Fruit fly (Drosophila melanogaster) whole organism, prepupa: ENCODE measurements around the gene lbl.
A peak's percentile ranks its signal among the peaks of the same experiment; 100 is the strongest.

Source experiments
- CG10669 ChIP-seq: fragments of 200-800 bp; sonication (Bioruptor generic); optimal IDR thresholded peaks from 3 replicates; lab custom pipeline; 2018; ENCODE audit warnings: missing biosample characterization, mild to moderate bottlenecking, missing genetic modification characterization, moderate library complexity
- CG11294 ChIP-seq: fragments of 200-800 bp; sonication (Bioruptor generic); IDR thresholded peaks from 2 replicates; pipeline ENCODE4 v1.3.6; 2022; ENCODE audit warnings: missing biosample characterization, missing genetic modification characterization
- CG11762 ChIP-seq: fragments of 200-800 bp; sonication (Bioruptor generic); optimal IDR thresholded peaks from 3 replicates; lab custom pipeline; 2016; ENCODE audit warnings: missing biosample characterization, missing genetic modification characterization; ENCODE audit not compliant: insufficient read depth
- CG11902 ChIP-seq: fragments of 200-800 bp; sonication (Bioruptor generic); optimal IDR thresholded peaks from 3 replicates; lab custom pipeline; 2016; ENCODE audit warnings: missing biosample characterization, missing genetic modification characterization
- CG15336 ChIP-seq: fragments of 200-800 bp; sonication (Bioruptor generic); IDR thresholded peaks from 2 replicates; pipeline ENCODE4 v1.3.6; 2022; ENCODE audit warnings: missing biosample characterization, missing genetic modification characterization
- CG31627 ChIP-seq: fragments of 200-800 bp; sonication (Bioruptor generic); optimal IDR thresholded peaks from 3 replicates; lab custom pipeline; 2016; ENCODE audit warnings: missing biosample characterization, missing genetic modification characterization
- CG32006 ChIP-seq: fragments of 200-800 bp; sonication (Bioruptor generic); optimal IDR thresholded peaks from 3 replicates; lab custom pipeline; 2017; ENCODE audit warnings: missing biosample characterization, mild to moderate bottlenecking, missing genetic modification characterization
- CG34406 ChIP-seq: fragments of 200-800 bp; sonication (Bioruptor generic); optimal IDR thresholded peaks from 3 replicates; lab custom pipeline; 2016; ENCODE audit warnings: missing biosample characterization, missing genetic modification characterization
- CG3919 ChIP-seq: fragments of 200-800 bp; sonication (Bioruptor generic); optimal IDR thresholded peaks from 3 replicates; lab custom pipeline; 2016; ENCODE audit warnings: missing biosample characterization, missing genetic modification characterization
- CG4318 ChIP-seq: fragments of 200-800 bp; sonication (Bioruptor generic); optimal IDR thresholded peaks from 3 replicates; lab custom pipeline; 2017; ENCODE audit warnings: missing biosample characterization, mild to moderate bottlenecking, missing genetic modification characterization
- CG6276 ChIP-seq: fragments of 200-800 bp; sonication (Bioruptor generic); optimal IDR thresholded peaks from 2 replicates; lab custom pipeline; 2017; ENCODE audit warnings: missing biosample characterization, mild to moderate bottlenecking, missing genetic modification characterization
- CG6792 ChIP-seq: fragments of 200-800 bp; sonication (Bioruptor generic); optimal IDR thresholded peaks from 3 replicates; lab custom pipeline; 2016; ENCODE audit warnings: missing biosample characterization, missing genetic modification characterization
- CG6854 ChIP-seq: fragments of 200-800 bp; sonication (Bioruptor generic); optimal IDR thresholded peaks from 2 replicates; lab custom pipeline; 2017; ENCODE audit warnings: missing biosample characterization, mild to moderate bottlenecking, missing genetic modification characterization
- CG8632 ChIP-seq: fragments of 200-800 bp; sonication (Bioruptor generic); optimal IDR thresholded peaks from 3 replicates; lab custom pipeline; 2016; ENCODE audit warnings: missing biosample characterization, missing genetic modification characterization
- Eip78C ChIP-seq: fragments of 200-800 bp; sonication (Bioruptor generic); peaks from one replicate; lab custom pipeline; 2016; ENCODE audit warnings: missing biosample characterization, missing genetic modification characterization
- Gug ChIP-seq: fragments of 200-800 bp; sonication (Bioruptor generic); IDR thresholded peaks from 2 replicates; pipeline ENCODE4 v1.3.6; 2022; ENCODE audit warnings: missing biosample characterization, missing genetic modification characterization
- Hr38 ChIP-seq: sonication (Bioruptor generic); optimal IDR thresholded peaks from 2 replicates; lab custom pipeline; 2016; ENCODE audit warnings: missing biosample characterization, missing genetic modification characterization
- Met ChIP-seq: fragments of 200-800 bp; sonication (Bioruptor generic); optimal IDR thresholded peaks from 3 replicates; lab custom pipeline; 2016; ENCODE audit warnings: missing biosample characterization, missing genetic modification characterization
- OdsH ChIP-seq: fragments of 200-800 bp; sonication (Bioruptor generic); optimal IDR thresholded peaks from 3 replicates; lab custom pipeline; 2016; ENCODE audit warnings: missing biosample characterization, missing genetic modification characterization
- Smox ChIP-seq: fragments of 200-800 bp; sonication (Bioruptor generic); optimal IDR thresholded peaks from 3 replicates; lab custom pipeline; 2016; ENCODE audit warnings: missing biosample characterization, missing genetic modification characterization
- Sox15 ChIP-seq: fragments of 200-800 bp; sonication (Bioruptor generic); optimal IDR thresholded peaks from 3 replicates; lab custom pipeline; 2016; ENCODE audit warnings: missing biosample characterization, missing genetic modification characterization
- dac ChIP-seq: fragments of 200-800 bp; sonication (Bioruptor generic); optimal IDR thresholded peaks from 2 replicates; lab custom pipeline; 2017; ENCODE audit warnings: missing biosample characterization, mild to moderate bottlenecking, missing genetic modification characterization
- eg ChIP-seq: fragments of 200-800 bp; sonication (Bioruptor generic); IDR thresholded peaks from 3 replicates; pipeline ENCODE4 v1.3.6; 2022; ENCODE audit warnings: missing biosample characterization, missing genetic modification characterization
- fd59A ChIP-seq: fragments of 200-800 bp; sonication (Bioruptor generic); optimal IDR thresholded peaks from 2 replicates; lab custom pipeline; 2017; ENCODE audit warnings: missing biosample characterization, mild to moderate bottlenecking, missing genetic modification characterization, missing genetic modification reagents
- fd85E ChIP-seq: fragments of 200-800 bp; sonication (Bioruptor generic); optimal IDR thresholded peaks from 3 replicates; lab custom pipeline; 2016; ENCODE audit warnings: missing biosample characterization, missing genetic modification characterization
- fkh ChIP-seq: fragments of 200-800 bp; sonication (Bioruptor generic); optimal IDR thresholded peaks from 3 replicates; lab custom pipeline; 2017; ENCODE audit warnings: missing biosample characterization, mild to moderate bottlenecking, missing genetic modification characterization, moderate library complexity
- salr ChIP-seq, 2 experiments: fragments of 200-800 bp; sonication (Bioruptor generic); optimal IDR thresholded peaks; 3 replicates each; lab custom pipeline; 2016 to 2018; ENCODE audit warnings: missing biosample characterization in 2 of 2, missing genetic modification characterization in 2 of 2, mild to moderate bottlenecking in 1 of 2

Gene lbl

DNA sequence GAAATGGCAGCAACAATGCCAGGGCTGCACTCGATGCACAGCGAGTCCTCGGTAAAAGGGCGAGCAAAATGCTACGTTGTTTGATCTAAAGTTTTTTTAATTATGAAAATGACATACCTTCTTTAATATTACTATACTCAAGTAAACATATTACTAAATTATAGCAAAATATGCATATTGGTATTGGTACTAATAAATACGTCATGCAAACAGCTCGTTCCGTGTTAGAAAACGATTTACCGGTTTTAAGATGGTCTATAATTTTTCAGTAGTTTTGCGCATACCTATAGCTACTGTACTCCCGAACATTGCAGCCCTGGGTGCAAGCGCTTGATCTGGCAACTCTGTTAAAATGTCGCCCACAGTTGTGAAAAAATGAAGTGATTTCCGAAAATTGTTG lies 68.7 kb downstream of the lbl start (continued):
- TF ChIP-seq fkh (GFP tag; lab: Kevin White, UChicago) (no peak), CG6276 (GFP tag; lab: Kevin White, UChicago) (no peak), CG6854 (GFP tag; lab: Kevin White, UChicago) (peak; percentile 91), OdsH (GFP tag; lab: Kevin White, UChicago) (peak; percentile 98), CG34406 (GFP tag; lab: Kevin White, UChicago) (peak; percentile 94), CG4318 (GFP tag; lab: Kevin White, UChicago) (peak; percentile 94), CG31627 (GFP tag; lab: Kevin White, UChicago) (peak; percentile 98), CG32006 (peak; percentile 97), Eip78C (GFP tag; lab: Kevin White, UChicago) (peak; percentile 99), Smox (GFP tag; lab: Kevin White, UChicago) (peak; percentile 97), CG11762 (GFP tag; lab: Kevin White, UChicago) (peak; percentile 93)

DNA sequence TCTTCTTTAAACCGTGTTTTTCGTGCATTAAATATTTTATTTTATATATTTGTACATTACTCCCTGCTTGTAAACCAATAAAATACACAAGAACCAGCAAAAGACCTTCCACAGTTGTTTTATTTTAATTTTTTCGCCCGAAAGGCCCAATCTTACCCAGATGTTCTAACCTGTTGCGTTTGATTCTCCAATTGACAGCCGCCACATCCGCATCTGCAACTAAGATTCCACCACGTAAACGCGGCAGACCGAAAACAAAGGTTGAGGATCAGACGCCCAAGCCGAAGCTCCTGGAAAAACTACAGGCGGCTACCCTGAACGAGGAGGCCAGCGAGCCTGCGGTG lies 73.8 kb downstream of the lbl start:
- TF ChIP-seq fd59A (GFP tag; lab: Kevin White, UChicago) (no peak), eg (GFP tag; lab: Robert Waterston, UW) (no peak), dac (GFP tag; lab: Kevin White, UChicago) (no peak), CG6792 (GFP tag; lab: Kevin White, UChicago) (no peak), CG34406 (GFP tag; lab: Kevin White, UChicago) (no peak), Gug (GFP tag; lab: Robert Waterston, UW) (no peak), CG11902 (no peak), Hr38 (no peak), CG4318 (GFP tag; lab: Kevin White, UChicago) (no peak), Met (GFP tag; lab: Kevin White, UChicago) (no peak), CG15336 (GFP tag; lab: Robert Waterston, UW) (no peak), Sox15 (GFP tag; lab: Kevin White, UChicago) (no peak), fd85E (GFP tag; lab: Kevin White, UChicago) (no peak), CG11294 (GFP tag; lab: Robert Waterston, UW) (no peak), salr (GFP tag; optimal IDR thresholded peaks at IDR 0.05; lab: Kevin White, UChicago) (no peak), CG3919 (GFP tag; lab: Kevin White, UChicago) (no peak), CG10669 (GFP tag; lab: Kevin White, UChicago) (no peak), CG8632 (GFP tag; lab: Kevin White, UChicago) (no peak), Eip78C (GFP tag; lab: Kevin White, UChicago) (no peak)
